Worm (Caenorhabditis elegans) whole organism, mixed stage, embryonic: Measurements from ENCODE around the gene srd-1.

Experiments used
- ceh-43 ChIP-seq: fragments of 200-800 bp; sonication (Bioruptor generic); optimal IDR thresholded peaks from 2 replicates; lab custom pipeline; 2018; ENCODE audit warnings: mild to moderate bottlenecking, missing genetic modification characterization, moderate library complexity, missing compliant biosample characterization
- elt-3 ChIP-seq: fragments of 150-350 bp; optimal IDR thresholded peaks from 2 replicates; lab custom pipeline; 2014; ENCODE audit warnings: missing biosample characterization, missing genetic modification characterization
- lin-13 ChIP-seq: fragments of 150-350 bp; optimal IDR thresholded peaks from 2 replicates; lab custom pipeline; 2014; ENCODE audit warnings: missing biosample characterization, missing genetic modification characterization
- nhr-12 ChIP-seq: fragments of 150-350 bp; optimal IDR thresholded peaks from 2 replicates; lab custom pipeline; 2014; ENCODE audit warnings: missing biosample characterization, missing genetic modification characterization
- nhr-237 ChIP-seq: fragments of 150-350 bp; optimal IDR thresholded peaks from 2 replicates; lab custom pipeline; 2014; ENCODE audit warnings: missing biosample characterization, missing genetic modification characterization
- nhr-28 ChIP-seq: fragments of 150-350 bp; optimal IDR thresholded peaks from 2 replicates; lab custom pipeline; 2014; ENCODE audit warnings: missing biosample characterization, missing genetic modification characterization
- nhr-76 ChIP-seq: sonication (generic microtip); optimal IDR thresholded peaks from 2 replicates; lab custom pipeline; 2017; ENCODE audit warnings: missing biosample characterization, missing genetic modification characterization
- pha-4 ChIP-seq: fragments of 150-350 bp; optimal IDR thresholded peaks from 2 replicates; lab custom pipeline; 2018; ENCODE audit warnings: missing biosample characterization, missing genetic modification reagents, missing genetic modification characterization
- tbx-8 ChIP-seq: fragments of 200-800 bp; sonication (Bioruptor generic); optimal IDR thresholded peaks from 2 replicates; lab custom pipeline; 2018; ENCODE audit warnings: mild to moderate bottlenecking, missing genetic modification characterization, moderate library complexity, missing compliant biosample characterization
- unc-120 ChIP-seq: sonication (generic microtip); optimal IDR thresholded peaks from 2 replicates; lab custom pipeline; 2017; ENCODE audit warnings: missing genetic modification characterization, missing compliant biosample characterization; ENCODE audit not compliant: poor library complexity, severe bottlenecking
- unc-62 ChIP-seq: fragments of 150-350 bp; optimal IDR thresholded peaks from 2 replicates; lab custom pipeline; 2014; ENCODE audit warnings: missing biosample characterization, missing genetic modification reagents, missing genetic modification characterization

DNA sequence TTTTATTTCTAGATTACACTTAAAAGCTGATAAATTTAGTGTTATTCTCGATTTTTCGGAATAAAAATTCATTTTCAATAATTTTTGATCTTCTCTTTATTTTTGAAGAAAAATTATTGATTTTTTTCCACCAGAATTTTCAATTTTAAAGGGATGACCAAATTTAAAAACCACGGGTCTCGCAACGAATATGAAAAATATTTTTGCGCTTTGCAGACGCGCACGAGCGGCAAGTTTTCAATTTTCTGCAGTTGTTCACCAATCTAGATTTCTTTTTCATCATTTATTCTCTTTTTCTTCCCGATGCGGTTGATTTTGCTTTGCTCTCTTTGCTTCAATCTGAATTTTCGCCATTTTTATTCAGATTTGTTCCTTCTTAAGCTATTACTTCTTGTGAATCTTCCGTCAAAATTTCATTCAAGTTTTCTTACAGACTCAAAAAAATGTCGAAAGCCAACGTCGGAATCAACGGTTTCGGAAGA lies 11.7 kb downstream of the srd-1 start, which contains the start of gene gpd-4:
- TF ChIP-seq ceh-43 (GFP tag; lab: Kevin White, UChicago) = no peak
- no peak for TF ChIP-seq unc-120 (tag; lab: Kevin White, UChicago)
- TF ChIP-seq lin-13 = no peak
- TF ChIP-seq unc-62 = no peak
- TF ChIP-seq pha-4 = no peak
- TF ChIP-seq tbx-8 (GFP tag; lab: Kevin White, UChicago) = no peak
- no peak for TF ChIP-seq nhr-12 (tag; lab: Kevin White, UChicago)
- no peak for TF ChIP-seq nhr-237 (tag; lab: Kevin White, UChicago)
- TF ChIP-seq nhr-28 = no peak
- TF ChIP-seq elt-3 = no peak
- no peak for TF ChIP-seq nhr-76
